Worm (Caenorhabditis elegans): ENCODE measurements around the gene F37B12.1.

F37B12.1 gene

ce11 chrII:9060332-9060840 lies 31.3 kb upstream of the F37B12.1 start (continued):
- TF ChIP-seq duxl-1 (tag; optimal IDR thresholded peaks at IDR 0.05; ENCODE audit: poor library complexity) = no peak
- TF ChIP-seq lim-7 (GFP tag; IDR thresholded peaks at IDR 0.05) = 0 out of 2 replicates have a peak, but pooled peaks have one; percentile 44
- no peak for TF ChIP-seq ztf-11 (tag; optimal IDR thresholded peaks at IDR 0.05)
- peak; percentile 68 to 95 for TF ChIP-seq mdl-1 (tag; optimal IDR thresholded peaks at IDR 0.05)
- peak; percentile 9 for TF ChIP-seq lir-3 (tag; optimal IDR thresholded peaks at IDR 0.05)
- TF ChIP-seq daf-19 (GFP tag; conservative IDR thresholded peaks at IDR 0.05) = no peak
- peak; percentile 47 for TF ChIP-seq zag-1 (tag; optimal IDR thresholded peaks at IDR 0.05)
- TF ChIP-seq ceh-28 (tag; optimal IDR thresholded peaks at IDR 0.05) = peak; percentile 19
- TF ChIP-seq zfp-3 (GFP tag; conservative IDR thresholded peaks at IDR 0.05) = peak; percentile 75; the same call in 1 of the 2 replicates
- peak; percentile 58 for TF ChIP-seq nhr-111 (GFP tag; optimal IDR thresholded peaks at IDR 0.05)
- no peak for TF ChIP-seq gei-8 (GFP tag; optimal IDR thresholded peaks at IDR 0.05)
- TF ChIP-seq zip-2 (tag; optimal IDR thresholded peaks at IDR 0.05) = no peak
- peak; percentile 100 for TF ChIP-seq aha-1 (tag)

DNA sequence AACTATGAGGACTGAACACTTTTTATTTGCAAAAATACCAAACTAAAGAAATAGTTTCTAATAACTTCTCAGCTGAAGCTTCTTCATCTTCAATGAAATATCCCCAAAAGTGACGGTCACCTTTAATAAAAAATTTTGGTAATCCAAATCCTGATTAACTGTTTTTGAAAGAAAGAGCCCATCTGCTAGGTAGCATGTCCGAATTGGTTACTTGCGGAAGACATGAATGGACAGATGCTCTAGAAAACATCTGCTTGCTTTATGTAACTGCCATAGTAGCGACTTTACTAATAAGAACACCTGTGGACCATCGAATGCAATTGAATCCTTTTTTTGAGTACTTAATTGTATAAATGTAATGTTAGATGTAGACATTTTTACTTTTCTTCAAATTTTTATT lies 29.9 kb upstream of the F37B12.1 start:
- no peak for TF ChIP-seq ceh-62 (tag; optimal IDR thresholded peaks at IDR 0.05)
- TF ChIP-seq gei-8 (GFP tag; optimal IDR thresholded peaks at IDR 0.05) = no peak
- TF ChIP-seq dmd-9 (GFP tag; IDR thresholded peaks at IDR 0.05) = no peak
- TF ChIP-seq T26A8.4 (GFP tag; IDR thresholded peaks at IDR 0.05) = no peak
- no peak for TF ChIP-seq snpc-1.2 (GFP tag; IDR thresholded peaks at IDR 0.05)
- no peak for TF ChIP-seq nhr-76 (tag; optimal IDR thresholded peaks at IDR 0.05)
- TF ChIP-seq tag-97 (GFP tag; IDR thresholded peaks at IDR 0.05) = no peak
- TF ChIP-seq nhr-6 (tag; optimal IDR thresholded peaks at IDR 0.05) = no peak
- no peak for TF ChIP-seq daf-8 (GFP tag; IDR thresholded peaks at IDR 0.05)
- TF ChIP-seq egl-43 (GFP tag; IDR thresholded peaks at IDR 0.05) = no peak
- TF ChIP-seq saeg-2 (GFP tag; IDR thresholded peaks at IDR 0.05) = no peak
- no peak for TF ChIP-seq T20F7.1 (GFP tag; optimal IDR thresholded peaks at IDR 0.05)

ce11 chrII:9057035-9057668 lies 28.1 kb upstream of the F37B12.1 start, which contains the start of gene rpl-32:
Gene rpl-32 (minus strand): TSS chrII:9057085.
- no peak for TF ChIP-seq ceh-20 (GFP tag; IDR thresholded peaks at IDR 0.05)
- peak; percentile 14 for TF ChIP-seq fkh-10 (GFP tag; optimal IDR thresholded peaks at IDR 0.05)
- 0 out of 2 replicates have a peak, but pooled peaks have one; percentile 17 for TF ChIP-seq daf-19 (GFP tag; conservative IDR thresholded peaks at IDR 0.05)
- no peak for TF ChIP-seq unc-39 (tag; optimal IDR thresholded peaks at IDR 0.05)
- TF ChIP-seq mxl-2 (GFP tag; conservative IDR thresholded peaks at IDR 0.05) = no peak
- TF ChIP-seq hmg-1.1 (GFP tag; IDR thresholded peaks at IDR 0.05) = peak; percentile 51
- peak; percentile 97 for TF ChIP-seq lin-38 (GFP tag; IDR thresholded peaks at IDR 0.05)
- peak; percentile 78 for TF ChIP-seq aha-1 (tag)
- no peak for TF ChIP-seq attf-4 (tag; optimal IDR thresholded peaks at IDR 0.05)
- TF ChIP-seq vab-7 (GFP tag; IDR thresholded peaks at IDR 0.05) = no peak; the same call in 1 of the 2 replicates
- no peak for TF ChIP-seq sdz-12 (GFP tag; optimal IDR thresholded peaks at IDR 0.05)
- TF ChIP-seq ceh-32 (tag; optimal IDR thresholded peaks at IDR 0.05; ENCODE audit: poor library complexity) = no peak
- no peak for TF ChIP-seq nhr-111 (GFP tag; optimal IDR thresholded peaks at IDR 0.05)
- TF ChIP-seq hlh-30 (tag; optimal IDR thresholded peaks at IDR 0.05; ENCODE audit: insufficient read depth) = peak; percentile 76
- peak; percentile 80 for TF ChIP-seq mes-2 (tag; optimal IDR thresholded peaks at IDR 0.05; ENCODE audit: poor library complexity, severe bottlenecking)
- TF ChIP-seq unc-130 (GFP tag; optimal IDR thresholded peaks at IDR 0.05) = peak; percentile 66
- TF ChIP-seq madf-9 (GFP tag; conservative IDR thresholded peaks at IDR 0.05) = no peak
- TF ChIP-seq F37D6.2 (tag; optimal IDR thresholded peaks at IDR 0.05) = peak; percentile 14
- TF ChIP-seq pha-4 (GFP tag; IDR thresholded peaks at IDR 0.05) = 0 out of 2 replicates have a peak, but pooled peaks have one; percentile 26
- TF ChIP-seq pha-4 (tag; optimal IDR thresholded peaks at IDR 0.05) = peak; percentile 71
- no peak for TF ChIP-seq mdt-29 (GFP tag; IDR thresholded peaks at IDR 0.05)
- no peak for TF ChIP-seq Y75B8A.6 (GFP tag; IDR thresholded peaks at IDR 0.05)
- no peak for TF ChIP-seq nhr-42 (GFP tag; IDR thresholded peaks at IDR 0.05)
- 0 out of 2 replicates have a peak, but pooled peaks have one; percentile 6 for TF ChIP-seq Y105C5A.15 (GFP tag; IDR thresholded peaks at IDR 0.05)
- TF ChIP-seq ZK337.2 (GFP tag; IDR thresholded peaks at IDR 0.05) = no peak
- peak; percentile 50 for TF ChIP-seq dmd-6 (GFP tag; IDR thresholded peaks at IDR 0.05)
- peak; percentile 32 for TF ChIP-seq lin-15B (tag; optimal IDR thresholded peaks at IDR 0.05)
